Fruit fly (Drosophila melanogaster) whole organism, embryonic: ENCODE measurements around the gene CG10948.

Experiments
- CG10321 ChIP-seq: fragments of 200-800 bp; sonication (Bioruptor generic); IDR thresholded peaks from 2 replicates; pipeline ENCODE4 v1.3.6; 2022; ENCODE audit warnings: missing biosample characterization, missing genetic modification characterization
- CG12391 ChIP-seq: fragments of 200-800 bp; sonication (Bioruptor generic); optimal IDR thresholded peaks from 3 replicates; lab custom pipeline; 2018; ENCODE audit warnings: missing biosample characterization, mild to moderate bottlenecking, missing genetic modification characterization, moderate library complexity

- TF ChIP-seq CG10321 (GFP tag; lab: Robert Waterston, UW) (no peak), CG12391 (tag; lab: Kevin White, UChicago) (no peak)
Measured at dm6 chr3L:12889353-12889820, 39.5 kb upstream of the CG10948 start, which contains the start of gene CG43894.
